Worm (Caenorhabditis elegans) whole organism, young adult: ENCODE data around the gene ints-9.

ENCODE experiments used
- F39B2.1 ChIP-seq: fragments of 200-800 bp; sonication (Bioruptor generic); IDR thresholded peaks from 2 replicates; pipeline ENCODE4 v1.3.6; 2022; ENCODE audit warnings: missing genetic modification reagents, missing genetic modification characterization, missing compliant biosample characterization
- F55B11.4 ChIP-seq: sonication (generic microtip); optimal IDR thresholded peaks from 2 replicates; lab custom pipeline; 2016; ENCODE audit warnings: missing compliant biosample characterization, missing genetic modification characterization, borderline replicate concordance; ENCODE audit not compliant: insufficient read depth
- F57A8.1 ChIP-seq: fragments of 200-800 bp; sonication (Bioruptor generic); optimal IDR thresholded peaks from 2 replicates; lab custom pipeline; 2018; ENCODE audit warnings: mild to moderate bottlenecking, missing genetic modification characterization, moderate library complexity, missing compliant biosample characterization
- ztf-26 ChIP-seq: sonication (generic microtip); optimal IDR thresholded peaks from 2 replicates; lab custom pipeline; 2017; ENCODE audit warnings: missing genetic modification characterization, missing compliant biosample characterization

ce11 chrV:7527153-7527552 lies 48.4 kb upstream of the ints-9 start, which contains the start of gene C54F6.17:
- TF ChIP-seq F39B2.1: no peak
- no peak for TF ChIP-seq F55B11.4 (tag; lab: Kevin White, UChicago)
- no peak for TF ChIP-seq F57A8.1 (GFP tag; lab: Kevin White, UChicago)
- no peak for TF ChIP-seq ztf-26 (tag; lab: Kevin White, UChicago)
